Fruit fly (Drosophila melanogaster): ENCODE measurements around the gene CG9377.

- peak; percentile 96 for TF ChIP-seq CG34406 (GFP tag; optimal IDR thresholded peaks at IDR 0.05)
- no peak for TF ChIP-seq CG9139 (GFP tag; optimal IDR thresholded peaks at IDR 0.05)
- peak; percentile 97 for TF ChIP-seq Sox102F (GFP tag; optimal IDR thresholded peaks at IDR 0.05)
- peak; percentile 95 for TF ChIP-seq CG6792 (GFP tag; optimal IDR thresholded peaks at IDR 0.05)
- TF ChIP-seq CG7368 (GFP tag; optimal IDR thresholded peaks at IDR 0.05): peak; percentile 92
- TF ChIP-seq vri (GFP tag; optimal IDR thresholded peaks at IDR 0.05): peak; percentile 92
- TF ChIP-seq Ets96B (tag; optimal IDR thresholded peaks at IDR 0.05): peak; percentile 92
- peak; percentile 97 for TF ChIP-seq CG8319 (GFP tag; optimal IDR thresholded peaks at IDR 0.05)
- TF ChIP-seq Eip78C (GFP tag): peak; percentile 99
- TF ChIP-seq pdm3 (GFP tag; optimal IDR thresholded peaks at IDR 0.05): peak; percentile 98
- peak; percentile 82 for TF ChIP-seq CG6854 (GFP tag; optimal IDR thresholded peaks at IDR 0.05)
These were observed 12.3 kb upstream of the CG9377 start, which contains the start of the genes Bdp1 and CG6565 for dm6 chr2L:13373435-13374242.

Measured in whole organism, prepupa.